Worm (Caenorhabditis elegans) whole organism, late embryonic: ENCODE data around the gene piki-1.

ENCODE experiments used
- ama-1 ChIP-seq: fragments of 150-350 bp; optimal IDR thresholded peaks from 2 replicates; lab custom pipeline; 2014
- pqm-1 ChIP-seq: sonication (generic microtip); optimal IDR thresholded peaks from 2 replicates; lab custom pipeline; 2016; ENCODE audit warnings: missing genetic modification characterization, missing compliant biosample characterization
- unc-3 ChIP-seq, 2 experiments: fragments of 200-800 bp in 1 of 2; sonication (Bioruptor generic) in 1 of 2; sonication (generic microtip) in 1 of 2; conservative IDR thresholded peaks in 1 of 2; optimal IDR thresholded peaks in 1 of 2; 2 replicates each; pipeline versions ENCODE4 v1.3.6 to Lab custom; 2016 to 2022; ENCODE audit warnings: missing compliant biosample characterization in 2 of 2, missing genetic modification characterization in 2 of 2, missing genetic modification reagents in 1 of 2

ce11 chrX:15213182-15213829 is 32.9 kb downstream of the piki-1 start, which contains the start of the genes H03A11.13 and famk-1:
- TF ChIP-seq pqm-1 (no peak), ama-1 (lab: Kevin White, UChicago) (no peak), unc-3 (GFP tag; conservative IDR thresholded peaks at IDR 0.05; lab: Robert Waterston, UW) (no peak), unc-3 (tag; optimal IDR thresholded peaks at IDR 0.05; lab: Kevin White, UChicago) (no peak)
